Worm (Caenorhabditis elegans) whole organism, L1 larva: ENCODE measurements around the gene flp-10.

Source experiments
- C04F5.9 ChIP-seq: sonication (generic microtip); optimal IDR thresholded peaks from 2 replicates; lab custom pipeline; 2016; ENCODE audit warnings: missing genetic modification characterization, missing compliant biosample characterization
- C16A3.4 ChIP-seq: fragments of 150-350 bp; optimal IDR thresholded peaks from 2 replicates; lab custom pipeline; 2014; ENCODE audit warnings: missing biosample characterization, missing genetic modification characterization
- C34B4.2 ChIP-seq: sonication (generic microtip); optimal IDR thresholded peaks from 2 replicates; lab custom pipeline; 2017; ENCODE audit warnings: mild to moderate bottlenecking, missing genetic modification characterization, missing compliant biosample characterization
- F16B12.6 ChIP-seq: fragments of 150-350 bp; optimal IDR thresholded peaks from 2 replicates; lab custom pipeline; 2014; ENCODE audit warnings: missing biosample characterization, missing genetic modification characterization
- Y116A8C.19 ChIP-seq: sonication (generic microtip); optimal IDR thresholded peaks from 2 replicates; lab custom pipeline; 2016; ENCODE audit warnings: missing compliant biosample characterization, missing genetic modification characterization, borderline replicate concordance
- aha-1 ChIP-seq: fragments of 150-350 bp; optimal IDR thresholded peaks from 2 replicates; lab custom pipeline; 2014; ENCODE audit warnings: missing biosample characterization, missing genetic modification characterization
- blmp-1 ChIP-seq: fragments of 150-350 bp; optimal IDR thresholded peaks from 2 replicates; lab custom pipeline; 2014; ENCODE audit warnings: missing biosample characterization, missing genetic modification characterization
- ceh-63 ChIP-seq: fragments of 200-800 bp; sonication (Bioruptor generic); optimal IDR thresholded peaks from 2 replicates; lab custom pipeline; 2018; ENCODE audit warnings: mild to moderate bottlenecking, missing genetic modification characterization, missing compliant biosample characterization
- ceh-88 ChIP-seq: fragments of 200-800 bp; sonication (Bioruptor generic); IDR thresholded peaks from 2 replicates; pipeline ENCODE4 v1.3.6; 2022; ENCODE audit warnings: missing genetic modification characterization, missing compliant biosample characterization
- ces-1 ChIP-seq: fragments of 150-350 bp; optimal IDR thresholded peaks from 2 replicates; lab custom pipeline; 2014; ENCODE audit warnings: missing biosample characterization, missing genetic modification reagents, missing genetic modification characterization
- efl-1 ChIP-seq, 4 experiments: fragments of 150-350 bp; optimal IDR thresholded peaks in 3 of 4; peaks in 1 of 4; 1 replicate in 1 of 4; 2 replicates in 3 of 4; lab custom pipeline; 2014; ENCODE audit warnings: missing biosample characterization in 2 of 4, missing genetic modification characterization in 2 of 4, missing genetic modification reagents in 2 of 4
- egl-27 ChIP-seq, 2 experiments: fragments of 150-350 bp in 1 of 2; sonication (generic microtip); optimal IDR thresholded peaks; 3 replicates each; lab custom pipeline; 2017 to 2018; ENCODE audit warnings: missing biosample characterization in 2 of 2, missing genetic modification characterization in 2 of 2, missing genetic modification reagents in 2 of 2
- elt-2 ChIP-seq: sonication (generic microtip); optimal IDR thresholded peaks from 2 replicates; lab custom pipeline; 2016; ENCODE audit warnings: missing genetic modification characterization, mild to moderate bottlenecking, inconsistent platforms, missing compliant biosample characterization, missing genetic modification reagents
- elt-3 ChIP-seq, 6 experiments: fragments of 150-350 bp in 1 of 6; sonication (generic microtip); optimal IDR thresholded peaks; 2 replicates each; lab custom pipeline; 2017 to 2018; ENCODE audit warnings: missing biosample characterization in 6 of 6, missing genetic modification characterization in 6 of 6, inconsistent platforms in 1 of 6
- ets-5 ChIP-seq: fragments of 200-800 bp; sonication (Bioruptor generic); IDR thresholded peaks from 2 replicates; pipeline ENCODE4 v1.3.6; 2022; ENCODE audit warnings: missing genetic modification characterization, missing compliant biosample characterization
- fkh-4 ChIP-seq: sonication (generic microtip); optimal IDR thresholded peaks from 2 replicates; lab custom pipeline; 2016; ENCODE audit warnings: missing compliant biosample characterization, missing genetic modification characterization, borderline replicate concordance
- grh-1 ChIP-seq: fragments of 200-800 bp; sonication (Bioruptor generic); IDR thresholded peaks from 2 replicates; pipeline ENCODE4 v1.3.6; 2022; ENCODE audit warnings: missing genetic modification reagents, missing genetic modification characterization, missing compliant biosample characterization
- hlh-17 ChIP-seq: fragments of 200-800 bp; sonication (Bioruptor generic); optimal IDR thresholded peaks from 2 replicates; lab custom pipeline; 2018; ENCODE audit warnings: missing genetic modification characterization, mild to moderate bottlenecking, missing compliant biosample characterization, moderate library complexity, borderline replicate concordance
- hlh-4 ChIP-seq: sonication (generic microtip); optimal IDR thresholded peaks from 2 replicates; lab custom pipeline; 2016; ENCODE audit warnings: mild to moderate bottlenecking, missing genetic modification characterization, missing compliant biosample characterization
- isw-1 ChIP-seq: fragments of 200-800 bp; sonication (Bioruptor generic); IDR thresholded peaks from 2 replicates; pipeline ENCODE4 v1.3.6; 2022; ENCODE audit warnings: missing genetic modification characterization, missing compliant biosample characterization
- jun-1 ChIP-seq: fragments of 150-350 bp; optimal IDR thresholded peaks from 2 replicates; lab custom pipeline; 2014; ENCODE audit warnings: missing biosample characterization, missing genetic modification reagents, missing genetic modification characterization
- lir-3 ChIP-seq: sonication (generic microtip); optimal IDR thresholded peaks from 2 replicates; lab custom pipeline; 2016; ENCODE audit warnings: mild to moderate bottlenecking, missing genetic modification characterization, moderate library complexity, missing compliant biosample characterization; ENCODE audit not compliant: poor library complexity
- lsy-2 ChIP-seq, 2 experiments: fragments of 150-350 bp; optimal IDR thresholded peaks; 2 replicates each; lab custom pipeline; 2014; ENCODE audit warnings: missing biosample characterization in 2 of 2, missing genetic modification characterization in 2 of 2
- mab-9 ChIP-seq: fragments of 200-800 bp; sonication (Bioruptor generic); IDR thresholded peaks from 2 replicates; pipeline ENCODE4 v1.3.6; 2022; ENCODE audit warnings: missing genetic modification reagents, missing genetic modification characterization, missing compliant biosample characterization
- mdl-1 ChIP-seq, 2 experiments: fragments of 150-350 bp; optimal IDR thresholded peaks; 2 replicates each; lab custom pipeline; 2014 to 2017; ENCODE audit warnings: missing biosample characterization in 2 of 2, missing genetic modification characterization in 2 of 2, inconsistent platforms in 1 of 2
- mef-2 ChIP-seq: fragments of 150-350 bp; optimal IDR thresholded peaks from 2 replicates; lab custom pipeline; 2014; ENCODE audit warnings: missing biosample characterization, missing genetic modification characterization
- mep-1 ChIP-seq: fragments of 150-350 bp; optimal IDR thresholded peaks from 2 replicates; lab custom pipeline; 2014; ENCODE audit warnings: missing biosample characterization, missing genetic modification characterization
- nhr-11 ChIP-seq: fragments of 150-350 bp; optimal IDR thresholded peaks from 2 replicates; lab custom pipeline; 2014; ENCODE audit warnings: missing biosample characterization, missing genetic modification characterization
- nhr-19 ChIP-seq: fragments of 200-800 bp; sonication (Bioruptor generic); conservative IDR thresholded peaks from 2 replicates; pipeline ENCODE4 v1.3.6; 2022; ENCODE audit warnings: missing genetic modification characterization, missing compliant biosample characterization
- nhr-47 ChIP-seq: sonication (generic microtip); optimal IDR thresholded peaks from 2 replicates; lab custom pipeline; 2016; ENCODE audit warnings: mild to moderate bottlenecking, missing genetic modification characterization, moderate library complexity, missing compliant biosample characterization
- nhr-71 ChIP-seq: sonication (generic microtip); optimal IDR thresholded peaks from 2 replicates; lab custom pipeline; 2016; ENCODE audit warnings: mild to moderate bottlenecking, missing genetic modification characterization, moderate library complexity, missing compliant biosample characterization
- nhr-84 ChIP-seq: sonication (generic microtip); optimal IDR thresholded peaks from 2 replicates; lab custom pipeline; 2017; ENCODE audit warnings: missing biosample characterization, missing genetic modification characterization
- nhr-85 ChIP-seq: sonication (generic microtip); peaks from one replicate; lab custom pipeline; 2016; ENCODE audit warnings: missing genetic modification characterization, inconsistent platforms, missing compliant biosample characterization
- nhr-90 ChIP-seq: sonication (generic microtip); optimal IDR thresholded peaks from 2 replicates; lab custom pipeline; 2016; ENCODE audit warnings: mild to moderate bottlenecking, missing genetic modification characterization, missing compliant biosample characterization; ENCODE audit not compliant: poor library complexity
- pqm-1 ChIP-seq: sonication (generic microtip); optimal IDR thresholded peaks from 3 replicates; lab custom pipeline; 2017; ENCODE audit warnings: missing biosample characterization, missing genetic modification characterization
- rnt-1 ChIP-seq: sonication (generic microtip); optimal IDR thresholded peaks from 2 replicates; lab custom pipeline; 2016; ENCODE audit warnings: mild to moderate bottlenecking, missing genetic modification characterization, moderate library complexity, missing compliant biosample characterization
- snu-23 ChIP-seq: sonication (generic microtip); optimal IDR thresholded peaks from 2 replicates; lab custom pipeline; 2016; ENCODE audit warnings: missing genetic modification characterization, missing compliant biosample characterization
- sox-4 ChIP-seq: sonication (generic microtip); optimal IDR thresholded peaks from 2 replicates; lab custom pipeline; 2016; ENCODE audit warnings: missing genetic modification characterization, missing compliant biosample characterization
- sptf-1 ChIP-seq: fragments of 150-350 bp; optimal IDR thresholded peaks from 2 replicates; lab custom pipeline; 2014; ENCODE audit warnings: missing biosample characterization, missing genetic modification characterization
- sup-37 ChIP-seq: fragments of 200-800 bp; sonication (Bioruptor generic); optimal IDR thresholded peaks from 2 replicates; lab custom pipeline; 2018; ENCODE audit warnings: mild to moderate bottlenecking, missing genetic modification characterization, missing compliant biosample characterization
- swsn-7 ChIP-seq: sonication (generic microtip); optimal IDR thresholded peaks from 2 replicates; lab custom pipeline; 2016; ENCODE audit warnings: missing genetic modification characterization, missing compliant biosample characterization
- tlp-1 ChIP-seq: fragments of 150-350 bp; optimal IDR thresholded peaks from 2 replicates; lab custom pipeline; 2014; ENCODE audit warnings: missing biosample characterization, missing genetic modification characterization
- unc-130 ChIP-seq: fragments of 150-350 bp; optimal IDR thresholded peaks from 2 replicates; lab custom pipeline; 2017; ENCODE audit warnings: missing biosample characterization, missing genetic modification characterization, inconsistent platforms
- unc-30 ChIP-seq: sonication (generic microtip); optimal IDR thresholded peaks from 2 replicates; lab custom pipeline; 2017; ENCODE audit warnings: missing biosample characterization, missing genetic modification characterization
- vab-15 ChIP-seq: sonication (generic microtip); optimal IDR thresholded peaks from 2 replicates; lab custom pipeline; 2017; ENCODE audit warnings: missing genotype, mild to moderate bottlenecking, missing genetic modification characterization, missing compliant biosample characterization
- zag-1 ChIP-seq: fragments of 150-350 bp; optimal IDR thresholded peaks from 2 replicates; lab custom pipeline; 2014; ENCODE audit warnings: missing biosample characterization, missing genetic modification characterization
- zip-4 ChIP-seq: fragments of 200-800 bp; sonication (Bioruptor generic); optimal IDR thresholded peaks from 2 replicates; lab custom pipeline; 2018; ENCODE audit warnings: mild to moderate bottlenecking, missing genetic modification characterization, moderate library complexity, missing compliant biosample characterization

The flp-10 gene

ce11 chrIV:7868607-7869006, at the start of gene flp-10:
TSS of gene flp-10 (plus strand) at chrIV:7868907.
- no peak for TF ChIP-seq mef-2 (tag; lab: Kevin White, UChicago)
- no peak for TF ChIP-seq unc-30 (tag; lab: Kevin White, UChicago)
- TF ChIP-seq C04F5.9 (tag; lab: Kevin White, UChicago): no peak
- TF ChIP-seq nhr-84 (tag; lab: Kevin White, UChicago): no peak
- no peak for TF ChIP-seq efl-1 (optimal IDR thresholded peaks at IDR 0.05; lab: Kevin White, UChicago)
- TF ChIP-seq efl-1 (GFP tag; optimal IDR thresholded peaks at IDR 0.05 in 1 of 2; lab: Kevin White, UChicago): no peak
- TF ChIP-seq C34B4.2: no peak
- no peak for TF ChIP-seq egl-27 (tag; optimal IDR thresholded peaks at IDR 0.05; lab: Kevin White, UChicago)
- TF ChIP-seq nhr-11 (tag; lab: Kevin White, UChicago): no peak
- TF ChIP-seq ets-5 (GFP tag; lab: Robert Waterston, UW): no peak
- no peak for TF ChIP-seq swsn-7 (tag; lab: Kevin White, UChicago)
- no peak for TF ChIP-seq sptf-1 (tag; lab: Kevin White, UChicago)
- TF ChIP-seq elt-3 (tag; optimal IDR thresholded peaks at IDR 0.05; lab: Kevin White, UChicago): no peak
- TF ChIP-seq C16A3.4 (tag; lab: Kevin White, UChicago): no peak
- TF ChIP-seq pqm-1 (tag; lab: Kevin White, UChicago): no peak
- TF ChIP-seq vab-15 (tag; lab: Kevin White, UChicago): no peak
- no peak for TF ChIP-seq grh-1 (GFP tag; lab: Robert Waterston, UW)
- TF ChIP-seq ces-1 (GFP tag; lab: Kevin White, UChicago): no peak
- no peak for TF ChIP-seq hlh-4 (tag; lab: Kevin White, UChicago)
- no peak for TF ChIP-seq nhr-19 (GFP tag; lab: Robert Waterston, UW)

ce11 chrIV:7822524-7822923, 46.2 kb upstream of the flp-10 start, which contains the start of gene T14A8.2:
TSS of gene T14A8.2 (minus strand) at chrIV:7822624.
- TF ChIP-seq hlh-17 (GFP tag; lab: Kevin White, UChicago) (no peak), aha-1 (tag; lab: Kevin White, UChicago) (no peak), grh-1 (GFP tag; lab: Robert Waterston, UW) (no peak)

ce11 chrIV:7824649-7825048, 44.1 kb upstream of the flp-10 start:
- peak; percentile 7 for TF ChIP-seq rnt-1 (tag; lab: Kevin White, UChicago)
- peak; percentile 24 for TF ChIP-seq blmp-1 (tag; lab: Kevin White, UChicago)
- TF ChIP-seq ets-5 (GFP tag; lab: Robert Waterston, UW): no peak
- no peak for TF ChIP-seq sup-37 (GFP tag; lab: Kevin White, UChicago)
- TF ChIP-seq sox-4 (tag; lab: Kevin White, UChicago): no peak
- no peak for TF ChIP-seq ceh-88 (GFP tag; lab: Robert Waterston, UW)
- TF ChIP-seq efl-1 (optimal IDR thresholded peaks at IDR 0.05; lab: Kevin White, UChicago): no peak
- peak in 1 of 2 experiments; percentile 55 for TF ChIP-seq efl-1 (GFP tag; optimal IDR thresholded peaks at IDR 0.05 in 1 of 2; lab: Kevin White, UChicago)
- TF ChIP-seq mep-1 (tag; lab: Kevin White, UChicago): peak; percentile 29
- TF ChIP-seq tlp-1 (tag; lab: Kevin White, UChicago): no peak
- TF ChIP-seq elt-2 (tag; lab: Kevin White, UChicago): no peak
- no peak for TF ChIP-seq hlh-4 (tag; lab: Kevin White, UChicago)
- no peak for TF ChIP-seq fkh-4 (tag; lab: Kevin White, UChicago)
- TF ChIP-seq lsy-2 (tag; optimal IDR thresholded peaks at IDR 0.05; lab: Kevin White, UChicago): peak in 1 of 2 experiments; percentile 31
- no peak for TF ChIP-seq mab-9 (GFP tag; lab: Robert Waterston, UW)
- no peak for TF ChIP-seq zag-1 (tag; lab: Kevin White, UChicago)
- no peak for TF ChIP-seq C16A3.4 (tag; lab: Kevin White, UChicago)
- peak; percentile 32 for TF ChIP-seq nhr-90
- no peak for TF ChIP-seq F16B12.6 (tag; lab: Kevin White, UChicago)
- TF ChIP-seq isw-1 (GFP tag; lab: Robert Waterston, UW): no peak
- TF ChIP-seq hlh-17 (GFP tag; lab: Kevin White, UChicago): no peak
- TF ChIP-seq nhr-71 (tag; lab: Kevin White, UChicago): peak; percentile 43
- TF ChIP-seq ces-1 (GFP tag; lab: Kevin White, UChicago): no peak
- TF ChIP-seq nhr-84 (tag; lab: Kevin White, UChicago): no peak
- peak; percentile 82 for TF ChIP-seq grh-1 (GFP tag; lab: Robert Waterston, UW)
- TF ChIP-seq Y116A8C.19 (tag; lab: Kevin White, UChicago): no peak
- TF ChIP-seq nhr-85: peak; percentile 94
- no peak for TF ChIP-seq mdl-1 (tag; optimal IDR thresholded peaks at IDR 0.05; lab: Kevin White, UChicago)
- no peak for TF ChIP-seq zip-4 (GFP tag; lab: Kevin White, UChicago)
- no peak for TF ChIP-seq ceh-63
- no peak for TF ChIP-seq nhr-47 (tag; lab: Kevin White, UChicago)
- TF ChIP-seq snu-23 (GFP tag; lab: Kevin White, UChicago): peak; percentile 38
- TF ChIP-seq lir-3 (tag; lab: Kevin White, UChicago): no peak
- no peak for TF ChIP-seq elt-3 (tag; optimal IDR thresholded peaks at IDR 0.05; lab: Kevin White, UChicago)
- TF ChIP-seq unc-130 (tag; lab: Kevin White, UChicago): no peak
- TF ChIP-seq jun-1: no peak
